Fruit fly (Drosophila melanogaster): ENCODE results near the gene Mst36Fa.

The Mst36Fa gene

dm6 chr2L:18695404-18695804, 18.6 kb upstream of the Mst36Fa start, which contains the start of the genes CG10383 and CG10338 (continued):
- peak; percentile 80 to 85 for TF ChIP-seq Hr51 (GFP tag; optimal IDR thresholded peaks at IDR 0.05)
- peak; percentile 53 for TF ChIP-seq CG10462 (GFP tag; optimal IDR thresholded peaks at IDR 0.05)
- peak; percentile 91 for TF ChIP-seq HLH54F (GFP tag; optimal IDR thresholded peaks at IDR 0.05)
- peak; percentile 38; the same call in 1 of the 2 replicates for TF ChIP-seq Dref (GFP tag; IDR thresholded peaks at IDR 0.05)
- peak; percentile 78 for TF ChIP-seq Max (GFP tag; optimal IDR thresholded peaks at IDR 0.05)
- no peak for TF ChIP-seq inv (GFP tag; IDR thresholded peaks at IDR 0.05; ENCODE audit: partially characterized antibody)
- peak; percentile 76; the same call in 1 of the 3 replicates for TF ChIP-seq CG11093 (GFP tag; IDR thresholded peaks at IDR 0.05)
- TF ChIP-seq crc (GFP tag; optimal IDR thresholded peaks at IDR 0.05) = peak; percentile 84
- peak; percentile 87 for TF ChIP-seq tgo (GFP tag; IDR thresholded peaks at IDR 0.05)
- TF ChIP-seq dan (GFP tag; IDR thresholded peaks at IDR 0.05) = no peak
- TF ChIP-seq bsh (GFP tag; optimal IDR thresholded peaks at IDR 0.05) = peak; percentile 26 to 78
- TF ChIP-seq gem (tag; optimal IDR thresholded peaks at IDR 0.05) = peak; percentile 87
- TF ChIP-seq Mad (GFP tag; optimal IDR thresholded peaks at IDR 0.05) = peak; percentile 79
- TF ChIP-seq NC2β (GFP tag; optimal IDR thresholded peaks at IDR 0.05) = peak; percentile 89
- peak; percentile 46 for TF ChIP-seq CG31388 (GFP tag; optimal IDR thresholded peaks at IDR 0.05)
- TF ChIP-seq h (optimal IDR thresholded peaks at IDR 0.05) = no peak
- TF ChIP-seq Optix (GFP tag; IDR thresholded peaks at IDR 0.05) = peak; percentile 88
- TF ChIP-seq Asciz (GFP tag; optimal IDR thresholded peaks at IDR 0.05) = peak; percentile 58
- peak; percentile 85 for TF ChIP-seq Meics (GFP tag; optimal IDR thresholded peaks at IDR 0.05)
- TF ChIP-seq Doc3 (GFP tag; IDR thresholded peaks at IDR 0.05; ENCODE audit: partially characterized antibody) = 0 out of 3 replicates have a peak, but pooled peaks have one; percentile 33
- TF ChIP-seq CG12769 (tag; optimal IDR thresholded peaks at IDR 0.05) = peak; percentile 93
- TF ChIP-seq chm (GFP tag; IDR thresholded peaks at IDR 0.05) = peak; percentile 89
- TF ChIP-seq otp (GFP tag; IDR thresholded peaks at IDR 0.05) = peak; percentile 88
- peak; percentile 45; the same call in 1 of the 2 replicates for TF ChIP-seq unc-4 (GFP tag; IDR thresholded peaks at IDR 0.05; ENCODE audit: partially characterized antibody)
- TF ChIP-seq chn (GFP tag; optimal IDR thresholded peaks at IDR 0.05) = peak; percentile 96
- TF ChIP-seq CG13296 (GFP tag; optimal IDR thresholded peaks at IDR 0.05) = peak; percentile 69
- peak; percentile 75 for TF ChIP-seq jing (GFP tag; optimal IDR thresholded peaks at IDR 0.05)
- peak; percentile 56 for TF ChIP-seq Nf-YB (GFP tag; optimal IDR thresholded peaks at IDR 0.05)
- TF ChIP-seq p53 (GFP tag; optimal IDR thresholded peaks at IDR 0.05) = peak; percentile 82
- peak; percentile 93 for TF ChIP-seq CHES-1-like (GFP tag; optimal IDR thresholded peaks at IDR 0.05)
- peak; percentile 65 for TF ChIP-seq CG3163 (GFP tag; optimal IDR thresholded peaks at IDR 0.05)
- TF ChIP-seq bowl (GFP tag; IDR thresholded peaks at IDR 0.05) = peak; percentile 79
- peak; percentile 84 for TF ChIP-seq Hr3 (GFP tag; optimal IDR thresholded peaks at IDR 0.05)
- TF ChIP-seq lola (GFP tag; optimal IDR thresholded peaks at IDR 0.05) = peak in 1 of 3 experiments; percentile 60
- TF ChIP-seq CG13775 (GFP tag; optimal IDR thresholded peaks at IDR 0.05) = peak; percentile 81
- TF ChIP-seq Mes4 (GFP tag; optimal IDR thresholded peaks at IDR 0.05) = peak; percentile 70
- peak; percentile 31 for TF ChIP-seq tap (tag; optimal IDR thresholded peaks at IDR 0.05)
- TF ChIP-seq esg (GFP tag; conservative IDR thresholded peaks at IDR 0.05) = peak; percentile 87
- TF ChIP-seq MESR4 (GFP tag; optimal IDR thresholded peaks at IDR 0.05) = peak; percentile 55
- peak; percentile 55 for TF ChIP-seq CG43689 (GFP tag; IDR thresholded peaks at IDR 0.05)
- TF ChIP-seq NFAT (GFP tag; IDR thresholded peaks at IDR 0.05) = peak; percentile 91
- no peak for TF ChIP-seq sima (GFP tag; optimal IDR thresholded peaks at IDR 0.05)
- peak; percentile 83 for TF ChIP-seq CG16863 (GFP tag; optimal IDR thresholded peaks at IDR 0.05)
- TF ChIP-seq Ets97D (GFP tag; optimal IDR thresholded peaks at IDR 0.05) = peak; percentile 88
- TF ChIP-seq CG2199 (GFP tag; IDR thresholded peaks at IDR 0.05) = peak; percentile 80; the same call in 2 of the 3 replicates
- TF ChIP-seq Gug (GFP tag; IDR thresholded peaks at IDR 0.05) = peak; percentile 93
- peak; percentile 84 for TF ChIP-seq slou (GFP tag; optimal IDR thresholded peaks at IDR 0.05)
- TF ChIP-seq CG2120 (GFP tag; optimal IDR thresholded peaks at IDR 0.05) = peak; percentile 96
- TF ChIP-seq CG4707 (GFP tag; optimal IDR thresholded peaks at IDR 0.05) = no peak
- peak; percentile 89 for TF ChIP-seq E2f1 (GFP tag; IDR thresholded peaks at IDR 0.05)
- TF ChIP-seq CG33557 (GFP tag; optimal IDR thresholded peaks at IDR 0.05) = peak; percentile 49

All from whole organism, embryonic.